Fruit fly (Drosophila melanogaster): ENCODE results near the gene Top2.

DNA sequence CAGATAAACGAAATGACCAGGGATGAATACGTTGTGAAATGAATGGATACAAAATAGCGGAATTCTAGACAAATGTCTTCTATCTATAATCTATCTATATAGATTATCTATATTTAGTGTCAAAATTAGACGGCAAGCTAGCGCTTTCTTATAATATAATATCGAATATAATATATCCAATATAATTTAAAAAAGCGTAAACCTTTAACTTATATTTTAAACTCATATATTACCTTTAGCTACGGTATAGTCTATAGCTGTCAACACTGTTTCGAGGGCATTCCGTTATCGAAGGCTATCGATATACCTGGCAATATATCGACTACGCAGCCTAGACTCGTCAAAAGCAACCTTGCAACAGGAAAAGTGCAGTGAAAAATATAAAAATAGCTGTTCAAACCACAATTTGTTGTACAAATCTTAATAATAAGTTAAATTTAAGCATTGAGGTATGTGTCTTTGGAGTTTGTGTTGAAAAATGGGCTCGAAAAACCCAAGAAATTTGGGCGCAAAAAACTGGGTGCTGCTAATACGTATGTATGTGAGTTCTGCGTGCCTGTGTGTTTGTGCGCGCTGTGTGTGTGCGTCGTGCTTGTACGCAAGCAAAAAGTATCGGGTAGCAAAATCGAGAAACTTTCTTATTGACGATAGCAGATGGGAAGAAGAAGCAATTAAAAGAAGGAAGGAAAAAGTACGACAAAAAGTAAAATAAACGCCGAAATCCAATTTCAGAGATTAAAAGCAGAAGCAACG lies 39.8 kb upstream of the Top2 start, which contains the start of the genes swm and Ctu2:
- TF ChIP-seq CG11902 (GFP tag; optimal IDR thresholded peaks at IDR 0.05), result no peak
- no peak for TF ChIP-seq OdsH (GFP tag; optimal IDR thresholded peaks at IDR 0.05)
- TF ChIP-seq CG34406 (GFP tag; optimal IDR thresholded peaks at IDR 0.05), result no peak
- TF ChIP-seq fd85E (GFP tag; optimal IDR thresholded peaks at IDR 0.05), result no peak
- TF ChIP-seq Eip93F (GFP tag; optimal IDR thresholded peaks at IDR 0.05), result no peak
- no peak for TF ChIP-seq CG3919 (GFP tag; optimal IDR thresholded peaks at IDR 0.05)
- no peak for TF ChIP-seq CG15336 (GFP tag; IDR thresholded peaks at IDR 0.05)
- TF ChIP-seq Blimp-1 (GFP tag; optimal IDR thresholded peaks at IDR 0.05), result no peak
- no peak for TF ChIP-seq CG7368 (GFP tag; optimal IDR thresholded peaks at IDR 0.05)
- no peak for TF ChIP-seq CG10669 (GFP tag; optimal IDR thresholded peaks at IDR 0.05)
- TF ChIP-seq esn (GFP tag; optimal IDR thresholded peaks at IDR 0.05), result peak; percentile 41
- TF ChIP-seq Sox102F (GFP tag; optimal IDR thresholded peaks at IDR 0.05), result no peak

Data from whole organism, prepupa.